Worm (Caenorhabditis elegans): ENCODE data around the gene Y37E11B.1.

Y37E11B.1 gene

DNA sequence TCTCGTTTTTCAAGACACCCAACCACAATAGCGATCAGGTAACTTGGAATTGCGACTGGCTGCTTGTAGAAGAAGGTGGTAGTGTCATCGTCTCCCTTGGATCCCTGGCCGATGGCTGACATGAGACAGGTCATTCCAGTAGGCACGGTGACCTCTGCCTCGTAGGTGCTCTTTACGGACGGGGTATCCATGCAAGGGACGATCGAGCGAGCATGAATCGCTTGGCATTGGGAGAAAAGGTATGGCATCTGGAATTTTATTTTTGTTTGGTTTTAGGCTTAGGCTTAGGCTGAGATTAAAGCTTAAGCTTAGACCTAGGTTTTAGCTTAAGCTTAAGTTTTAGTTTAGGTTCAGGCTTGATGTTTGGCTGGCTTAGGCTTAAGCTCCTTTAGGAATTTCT lies 31.6 kb downstream of the Y37E11B.1 start:
- no peak for TF ChIP-seq lsy-2 (tag; optimal IDR thresholded peaks at IDR 0.05)
- TF ChIP-seq lin-13 (tag; optimal IDR thresholded peaks at IDR 0.05), result no peak
- TF ChIP-seq nhr-76 (tag; optimal IDR thresholded peaks at IDR 0.05), result no peak

DNA sequence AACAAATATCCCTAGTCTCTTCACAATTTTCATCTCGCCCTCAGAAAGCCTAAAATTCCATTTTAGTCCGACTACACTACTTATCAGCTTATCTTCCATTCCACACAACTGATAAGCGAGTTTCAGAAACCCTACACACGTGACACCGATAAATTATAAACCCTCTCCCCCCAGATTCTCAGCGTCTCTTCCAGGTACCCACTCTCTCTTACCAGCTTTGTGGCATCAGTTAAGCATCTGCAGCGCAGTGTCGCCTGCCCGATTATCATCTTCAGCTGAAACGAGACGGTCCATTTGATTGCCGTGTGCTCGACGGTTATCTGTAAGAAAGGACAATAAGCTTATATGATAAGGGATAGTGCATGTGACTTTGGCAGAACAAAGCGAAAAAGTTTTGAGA lies 32.4 kb downstream of the Y37E11B.1 start:
- TF ChIP-seq ceh-43 (GFP tag; optimal IDR thresholded peaks at IDR 0.05), result no peak
- TF ChIP-seq hlh-1 (tag; optimal IDR thresholded peaks at IDR 0.05), result no peak

DNA sequence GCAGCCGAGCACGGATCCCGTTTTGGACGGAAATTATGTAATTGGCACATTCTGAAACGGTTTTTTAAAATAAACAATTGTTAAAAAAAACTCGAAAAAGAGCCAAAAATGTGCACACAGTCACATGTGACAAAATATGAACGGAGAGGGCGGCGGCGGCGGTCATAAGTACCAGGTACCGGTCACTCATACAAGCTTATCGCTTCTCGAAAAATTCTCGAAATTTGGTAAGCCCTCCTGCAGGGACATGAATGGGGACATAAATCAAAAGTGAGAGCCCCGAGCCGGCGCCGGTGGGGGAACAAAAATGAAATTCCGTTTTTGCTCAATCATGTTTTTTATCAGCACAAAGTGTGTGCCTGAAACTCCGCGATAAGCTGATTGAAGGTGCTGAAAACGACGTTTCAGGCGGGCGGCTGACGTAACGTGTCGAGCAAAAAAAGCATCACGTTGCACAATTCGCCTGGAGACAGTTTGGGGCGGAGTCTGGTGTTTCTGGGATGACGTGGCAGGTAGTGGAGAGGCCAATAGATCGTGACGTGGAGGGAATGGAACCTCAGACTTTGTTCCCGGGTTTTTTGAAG lies 33.7 kb downstream of the Y37E11B.1 start, which contains the start of gene ltah-1.2:
TSS of gene ltah-1.2 (minus strand) at position 51 of the 584 bp plus-strand sequence.
- TF ChIP-seq hlh-1 (tag; optimal IDR thresholded peaks at IDR 0.05) (no peak), lin-32 (GFP tag; optimal IDR thresholded peaks at IDR 0.05) (no peak), lsy-2 (tag; optimal IDR thresholded peaks at IDR 0.05) (no peak), ceh-43 (GFP tag; optimal IDR thresholded peaks at IDR 0.05) (no peak), tbx-8 (GFP tag; optimal IDR thresholded peaks at IDR 0.05) (no peak), elt-1 (tag; optimal IDR thresholded peaks at IDR 0.05; ENCODE audit: borderline replicate concordance, insufficient read depth) (no peak)

DNA sequence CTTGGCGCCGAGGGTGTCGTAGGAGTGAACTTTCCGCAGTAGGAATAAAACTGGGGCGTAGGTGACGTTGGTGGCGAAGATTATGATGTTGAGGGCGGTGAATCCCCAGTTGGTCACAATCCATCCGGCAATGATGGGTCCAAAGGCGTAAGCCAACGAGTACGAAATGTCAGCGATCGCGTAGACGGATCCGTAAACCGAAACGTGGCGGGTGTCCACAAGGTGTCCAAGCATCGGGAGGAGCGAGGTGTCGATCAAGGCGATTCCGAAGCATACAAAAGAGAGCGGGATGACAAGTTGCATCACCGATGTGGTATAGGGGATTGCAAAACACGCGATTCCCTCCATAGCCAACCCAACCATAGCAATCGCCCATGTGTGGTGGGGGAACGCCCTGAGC lies 39.3 kb downstream of the Y37E11B.1 start:
- TF ChIP-seq nhr-2 (tag; optimal IDR thresholded peaks at IDR 0.05), result no peak
- TF ChIP-seq ztf-11 (tag; optimal IDR thresholded peaks at IDR 0.05), result no peak
- no peak for TF ChIP-seq ham-2 (GFP tag; optimal IDR thresholded peaks at IDR 0.05)
- no peak for TF ChIP-seq unc-39 (tag; optimal IDR thresholded peaks at IDR 0.05)
- TF ChIP-seq flh-1 (GFP tag; optimal IDR thresholded peaks at IDR 0.05), result no peak
- TF ChIP-seq drap-1 (GFP tag; optimal IDR thresholded peaks at IDR 0.05), result no peak
- TF ChIP-seq tbx-8 (GFP tag; optimal IDR thresholded peaks at IDR 0.05), result no peak
- TF ChIP-seq hlh-1 (tag; optimal IDR thresholded peaks at IDR 0.05), result no peak
- no peak for TF ChIP-seq cnd-1 (tag; optimal IDR thresholded peaks at IDR 0.05)
- no peak for TF ChIP-seq unc-62 (GFP tag; optimal IDR thresholded peaks at IDR 0.05)
- TF ChIP-seq nhr-28 (tag; optimal IDR thresholded peaks at IDR 0.05), result no peak
- no peak for TF ChIP-seq ceh-39 (tag; optimal IDR thresholded peaks at IDR 0.05)
- TF ChIP-seq mep-1 (tag; optimal IDR thresholded peaks at IDR 0.05), result no peak
- TF ChIP-seq nhr-12 (tag; optimal IDR thresholded peaks at IDR 0.05), result no peak
- no peak for TF ChIP-seq ceh-43 (GFP tag; optimal IDR thresholded peaks at IDR 0.05)
- TF ChIP-seq zip-8 (tag; optimal IDR thresholded peaks at IDR 0.05), result no peak
- TF ChIP-seq mab-5 (tag; optimal IDR thresholded peaks at IDR 0.05), result no peak
- no peak for TF ChIP-seq M03D4.4 (tag; optimal IDR thresholded peaks at IDR 0.05)
- TF ChIP-seq ces-1 (GFP tag; optimal IDR thresholded peaks at IDR 0.05), result no peak
- no peak for TF ChIP-seq ceh-83 (GFP tag; optimal IDR thresholded peaks at IDR 0.05)

DNA sequence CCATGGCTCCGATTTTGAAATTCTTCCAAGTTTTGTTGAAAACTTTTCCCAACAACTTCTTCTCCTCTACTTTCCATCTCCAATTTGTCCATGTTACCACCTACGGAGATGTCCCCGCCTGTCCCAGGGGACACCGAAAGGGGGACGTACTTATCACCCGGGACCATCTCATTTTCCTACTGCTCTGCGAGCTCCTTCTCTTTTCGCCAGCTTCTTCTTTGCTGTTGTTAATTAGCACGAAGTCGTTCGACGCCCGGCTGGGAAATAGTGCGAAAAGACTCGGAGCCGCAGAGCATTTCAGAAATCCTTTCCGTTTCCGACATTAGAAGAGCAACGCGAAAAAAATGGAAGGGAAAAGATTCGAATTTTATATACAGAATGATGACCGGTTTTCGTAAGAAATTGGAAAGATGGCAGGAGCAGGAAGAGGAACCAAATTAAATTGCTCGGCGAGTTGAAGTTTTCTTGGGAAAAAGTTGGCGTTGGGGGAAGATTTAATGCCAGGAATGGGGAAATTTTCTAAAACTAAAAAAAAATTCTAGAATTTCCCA lies 42.5 kb downstream of the Y37E11B.1 start:
- TF ChIP-seq pha-4 (tag; optimal IDR thresholded peaks at IDR 0.05) (no peak), nhr-12 (tag; optimal IDR thresholded peaks at IDR 0.05) (no peak), bed-3 (GFP tag; optimal IDR thresholded peaks at IDR 0.05) (no peak), tbx-8 (GFP tag; optimal IDR thresholded peaks at IDR 0.05) (no peak), ztf-11 (tag; optimal IDR thresholded peaks at IDR 0.05) (no peak), cnd-1 (tag; optimal IDR thresholded peaks at IDR 0.05) (no peak), ces-1 (GFP tag; optimal IDR thresholded peaks at IDR 0.05) (peak; percentile 63), blmp-1 (tag; optimal IDR thresholded peaks at IDR 0.05) (no peak)

DNA sequence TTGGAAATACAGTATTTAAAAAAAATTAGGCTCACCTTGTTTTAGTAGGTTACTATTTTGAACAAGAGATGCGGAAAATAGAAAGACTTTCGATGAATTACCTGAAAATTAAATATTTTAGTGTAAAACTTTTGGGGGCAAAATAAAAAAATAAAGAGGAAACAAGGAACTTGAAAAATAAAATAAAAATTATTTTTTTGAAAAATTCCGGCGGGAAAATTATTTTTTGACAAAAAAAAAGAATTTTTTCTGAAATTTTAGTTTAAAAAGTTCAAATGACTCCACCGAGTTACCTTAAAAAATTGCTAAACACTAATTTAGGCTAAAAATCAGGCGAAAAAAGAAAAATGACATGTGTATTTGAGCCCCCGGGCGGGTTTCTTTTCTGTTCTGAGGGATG lies 45.2 kb downstream of the Y37E11B.1 start, which contains the start of the genes cha-1 and unc-17:
TSS of gene cha-1 (minus strand) at position 101 of the 400 bp plus-strand sequence.
TSS of gene unc-17 (minus strand) at position 103 of the 400 bp plus-strand sequence.
- no peak for TF ChIP-seq nhr-28 (tag; optimal IDR thresholded peaks at IDR 0.05)

DNA sequence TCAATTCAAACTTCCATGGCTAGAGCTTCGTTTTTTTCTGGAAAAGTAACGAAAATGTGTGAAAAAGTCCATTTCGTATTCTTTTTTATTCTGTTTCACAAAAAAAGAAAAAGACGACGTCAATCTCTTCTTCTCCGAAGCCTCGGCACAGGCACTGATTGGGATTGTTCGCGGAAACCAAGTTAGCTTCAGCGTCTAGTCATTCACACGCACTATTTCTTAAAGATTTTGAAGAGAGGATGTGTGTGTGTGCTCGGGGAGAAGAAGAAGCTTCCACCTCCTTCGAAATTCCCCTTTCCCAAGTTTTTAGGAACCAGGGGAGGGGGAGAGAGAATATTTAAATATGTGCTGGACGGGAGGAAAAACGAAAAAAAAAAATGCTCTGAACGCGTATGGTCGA lies 47.0 kb downstream of the Y37E11B.1 start:
- TF ChIP-seq zip-8 (tag; optimal IDR thresholded peaks at IDR 0.05) (no peak), ces-1 (GFP tag; optimal IDR thresholded peaks at IDR 0.05) (peak; percentile 93)
